Worm (Caenorhabditis elegans): ENCODE measurements around the gene D1086.21.

D1086.21 gene

DNA sequence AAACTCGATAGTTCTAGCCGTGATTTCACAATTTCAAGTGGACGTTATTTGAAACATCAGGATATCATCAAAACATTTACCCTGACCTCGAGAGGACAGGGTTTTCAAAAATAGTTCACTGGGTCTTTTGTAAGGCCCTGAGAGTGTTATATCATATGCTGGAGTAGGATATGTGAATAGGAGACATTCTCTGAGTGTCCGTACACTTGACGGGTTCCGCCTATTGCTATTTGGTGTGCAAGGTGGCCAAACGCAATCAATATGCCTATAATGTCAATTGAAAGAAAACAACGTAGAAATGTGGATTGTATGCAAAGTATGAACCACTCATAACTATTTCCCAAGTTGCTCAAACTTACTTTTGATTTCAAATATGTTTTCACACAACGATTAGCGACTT, 32.8 kb downstream of the D1086.21 start:
- TF ChIP-seq egl-5 (tag; optimal IDR thresholded peaks at IDR 0.05), result no peak
- TF ChIP-seq nhr-25 (tag; optimal IDR thresholded peaks at IDR 0.05), result no peak
- TF ChIP-seq ceh-82 (tag; optimal IDR thresholded peaks at IDR 0.05), result no peak
- TF ChIP-seq elt-1 (tag; optimal IDR thresholded peaks at IDR 0.05), result no peak
- TF ChIP-seq fkh-10 (GFP tag; optimal IDR thresholded peaks at IDR 0.05), result no peak
- TF ChIP-seq nhr-237 (tag; optimal IDR thresholded peaks at IDR 0.05), result no peak
- TF ChIP-seq lin-39 (tag; optimal IDR thresholded peaks at IDR 0.05), result no peak
- no peak for TF ChIP-seq ceh-9 (tag; optimal IDR thresholded peaks at IDR 0.05)
- TF ChIP-seq sea-2 (GFP tag; optimal IDR thresholded peaks at IDR 0.05), result no peak
- TF ChIP-seq ZK546.5 (tag; optimal IDR thresholded peaks at IDR 0.05), result no peak
- TF ChIP-seq egl-27 (tag; optimal IDR thresholded peaks at IDR 0.05), result no peak
- no peak for TF ChIP-seq snpc-4 (tag; optimal IDR thresholded peaks at IDR 0.05)

DNA sequence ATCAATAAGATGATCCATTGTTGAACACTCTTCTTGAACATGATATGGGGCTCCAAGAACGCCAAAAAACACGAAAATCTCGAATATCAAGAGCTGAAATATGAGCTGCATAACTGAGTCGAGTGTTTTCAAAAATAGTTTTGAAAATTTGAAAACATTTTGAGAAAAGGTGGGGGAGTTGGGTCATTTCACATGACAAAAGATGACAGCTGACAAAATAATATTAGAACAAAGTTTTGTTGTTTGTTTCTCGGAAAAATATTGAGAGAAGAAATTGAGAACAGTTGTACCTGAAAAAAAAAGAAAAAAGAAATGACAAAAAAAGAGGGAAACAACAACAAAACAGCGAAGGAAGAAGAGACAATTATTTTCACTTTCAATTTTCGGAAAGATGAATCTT, 34.0 kb downstream of the D1086.21 start, which contains the start of the genes D1086.2 and D1086.1:
TSS of gene D1086.2 (minus strand) at position 150 of the 400 bp plus-strand sequence.
TSS of gene D1086.1 (plus strand) at position 340 of the 400 bp plus-strand sequence.
- TF ChIP-seq ceh-16 (tag; optimal IDR thresholded peaks at IDR 0.05), result no peak
- TF ChIP-seq fos-1 (tag; optimal IDR thresholded peaks at IDR 0.05), result no peak
- TF ChIP-seq unc-62 (GFP tag; optimal IDR thresholded peaks at IDR 0.05), result no peak
- TF ChIP-seq elt-1 (tag; optimal IDR thresholded peaks at IDR 0.05), result no peak
- no peak for TF ChIP-seq hmg-11 (tag; optimal IDR thresholded peaks at IDR 0.05)
- no peak for TF ChIP-seq eor-1 (tag; optimal IDR thresholded peaks at IDR 0.05)
- TF ChIP-seq lsy-12 (tag; optimal IDR thresholded peaks at IDR 0.05), result no peak
- TF ChIP-seq ceh-28 (tag; optimal IDR thresholded peaks at IDR 0.05), result no peak
- TF ChIP-seq pha-4 (tag; optimal IDR thresholded peaks at IDR 0.05), result no peak

DNA sequence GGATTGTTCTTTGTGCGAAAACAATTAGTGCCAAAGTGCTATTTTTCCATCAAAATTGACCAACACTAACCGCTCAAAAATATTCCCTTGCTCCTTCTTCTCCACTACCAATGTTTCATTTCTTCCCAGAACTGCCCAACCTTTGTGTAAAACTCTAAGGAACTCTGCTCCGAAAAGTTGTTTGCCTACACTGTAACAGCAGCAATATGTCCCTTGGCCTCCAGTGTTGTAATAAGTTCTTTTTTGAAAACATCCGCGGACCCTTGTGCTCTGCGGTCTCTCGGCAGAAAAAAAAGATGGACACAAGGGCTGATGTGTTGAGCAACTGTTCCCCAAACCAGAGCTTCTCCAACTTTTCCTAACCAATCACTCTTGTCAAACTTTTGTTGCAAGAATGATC, 36.4 kb downstream of the D1086.21 start, which contains the start of gene D1086.12:
TSS of gene D1086.12 (plus strand) at position 301 of the 400 bp plus-strand sequence.
- TF ChIP-seq nfya-1 (tag; optimal IDR thresholded peaks at IDR 0.05; ENCODE audit: insufficient read depth), result peak; percentile 24
- TF ChIP-seq ztf-4 (tag; optimal IDR thresholded peaks at IDR 0.05), result no peak

DNA sequence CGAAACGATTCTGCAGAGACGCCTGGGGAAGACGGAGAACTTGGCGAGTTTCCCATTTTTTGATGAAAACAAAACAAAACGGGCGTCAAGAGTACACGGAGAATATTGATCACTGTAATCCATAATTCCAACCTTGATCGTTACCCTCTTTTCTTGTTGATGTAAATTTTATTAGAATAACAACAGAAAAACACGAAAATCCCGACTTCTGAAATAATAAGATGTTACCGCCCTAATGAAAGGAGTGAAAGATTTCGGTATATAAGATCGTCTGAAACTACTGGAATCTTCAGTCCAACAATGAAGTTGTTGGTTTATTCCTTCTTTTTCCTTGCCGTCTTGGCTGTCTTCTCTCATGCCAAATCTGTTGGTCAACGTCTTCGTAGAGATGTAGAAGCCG, 39.4 kb downstream of the D1086.21 start, which contains the start of gene D1086.9:
TSS of gene D1086.9 (plus strand) at position 301 of the 400 bp plus-strand sequence.
- no peak for TF ChIP-seq ztf-4 (tag; optimal IDR thresholded peaks at IDR 0.05)
- no peak for TF ChIP-seq nhr-43 (tag; optimal IDR thresholded peaks at IDR 0.05; ENCODE audit: poor library complexity, severe bottlenecking)
- no peak for TF ChIP-seq nhr-237 (tag; optimal IDR thresholded peaks at IDR 0.05)
- no peak for TF ChIP-seq ceh-82 (tag; optimal IDR thresholded peaks at IDR 0.05)
- no peak for TF ChIP-seq mdl-1 (tag; optimal IDR thresholded peaks at IDR 0.05)
- TF ChIP-seq nhr-76 (tag; optimal IDR thresholded peaks at IDR 0.05), result no peak

DNA sequence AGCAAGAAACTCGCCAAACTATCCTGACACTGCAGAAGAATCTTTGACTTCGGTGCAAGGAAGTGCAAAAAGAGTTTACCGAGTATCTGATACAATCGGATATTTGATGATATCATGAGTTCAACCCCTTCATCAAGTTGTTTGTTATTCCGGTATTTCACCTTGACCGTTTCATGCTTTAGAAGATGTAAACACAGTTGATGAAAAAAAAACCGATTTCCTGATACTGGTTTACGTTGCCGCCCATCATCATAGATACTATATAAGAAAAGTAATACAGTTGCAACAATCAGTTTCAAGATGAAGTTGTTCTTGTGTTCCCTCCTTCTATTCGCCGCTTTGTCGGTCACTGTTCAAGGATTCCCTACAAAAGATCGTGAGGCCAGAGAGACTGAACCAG, 43.0 kb downstream of the D1086.21 start, which contains the start of gene H39E23.3:
TSS of gene H39E23.3 (plus strand) at position 301 of the 400 bp plus-strand sequence.
- TF ChIP-seq elt-1 (tag; optimal IDR thresholded peaks at IDR 0.05) (no peak), nhr-23 (tag; optimal IDR thresholded peaks at IDR 0.05) (no peak), ama-1 (optimal IDR thresholded peaks at IDR 0.05) (no peak), fkh-2 (tag; optimal IDR thresholded peaks at IDR 0.05) (no peak), nhr-43 (tag; optimal IDR thresholded peaks at IDR 0.05; ENCODE audit: poor library complexity, severe bottlenecking) (no peak)

DNA sequence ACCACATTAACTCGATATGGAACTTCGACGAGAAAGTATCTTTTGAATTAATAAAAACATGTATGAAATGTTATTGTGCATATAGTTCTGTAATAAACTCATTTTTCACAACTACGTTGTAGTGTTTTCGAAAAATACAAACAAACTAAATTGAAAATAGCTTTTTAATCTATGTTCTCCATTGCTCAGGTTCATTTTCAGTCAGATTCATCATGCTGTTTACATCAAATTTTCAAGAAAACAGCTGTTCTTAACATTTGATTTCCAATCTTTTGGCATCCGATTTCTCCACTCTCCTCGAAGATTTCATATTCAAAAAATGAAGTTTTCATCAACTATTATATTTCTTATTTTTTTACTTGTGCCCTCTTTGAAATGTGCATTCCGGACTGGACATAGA, 45.5 kb downstream of the D1086.21 start, which contains the start of gene H39E23.2:
TSS of gene H39E23.2 (plus strand) at position 301 of the 400 bp plus-strand sequence.
- TF ChIP-seq fkh-2 (tag; optimal IDR thresholded peaks at IDR 0.05), result no peak
- no peak for TF ChIP-seq ceh-16 (tag; optimal IDR thresholded peaks at IDR 0.05)
- no peak for TF ChIP-seq zag-1 (tag; optimal IDR thresholded peaks at IDR 0.05)
